Fruit fly (Drosophila melanogaster): ENCODE data around the gene Ubi-p63E.

Ubi-p63E gene

dm6 chr3L:3902491-3903198 is at the start of gene Ubi-p63E:
Gene Ubi-p63E (minus strand): TSS chr3L:3903184.
- no peak for TF ChIP-seq CG8478 (optimal IDR thresholded peaks at IDR 0.05)
- TF ChIP-seq CTCF (optimal IDR thresholded peaks at IDR 0.05), result no peak

dm6 chr3L:3952468-3952867 is 49.5 kb upstream of the Ubi-p63E start, which contains the start of gene CG14984:
Gene CG14984 (minus strand): TSS chr3L:3952550.
- TF ChIP-seq CG8478 (optimal IDR thresholded peaks at IDR 0.05) (no peak), CTCF (optimal IDR thresholded peaks at IDR 0.05) (no peak)

- TF ChIP-seq CTCF (optimal IDR thresholded peaks at IDR 0.05) (no peak), CG8478 (optimal IDR thresholded peaks at IDR 0.05) (no peak)
Measured at dm6 chr3L:3951875-3952274, 48.9 kb upstream of the Ubi-p63E start.

dm6 chr3L:3949205-3949604 is 46.2 kb upstream of the Ubi-p63E start, which contains the start of gene CG14983:
Gene CG14983 (minus strand): TSS chr3L:3949305.
- TF ChIP-seq CG8478 (optimal IDR thresholded peaks at IDR 0.05) (no peak), CTCF (optimal IDR thresholded peaks at IDR 0.05) (no peak)

- TF ChIP-seq CTCF (optimal IDR thresholded peaks at IDR 0.05) (no peak), CG8478 (optimal IDR thresholded peaks at IDR 0.05) (no peak)
Measured at dm6 chr3L:3947301-3947941, 44.4 kb upstream of the Ubi-p63E start, which contains the start of gene CG10853. Gene CG10853 (plus strand): TSS chr3L:3947891.

- TF ChIP-seq CG8478 (optimal IDR thresholded peaks at IDR 0.05) (no peak), CTCF (optimal IDR thresholded peaks at IDR 0.05) (no peak)
Measured at dm6 chr3L:3942241-3943028, 39.5 kb upstream of the Ubi-p63E start, which contains the start of the genes CG10863 and CG14982. Gene CG10863 (minus strand): TSS chr3L:3942465. Gene CG14982 (plus strand): TSS chr3L:3942710.

- TF ChIP-seq CG8478 (optimal IDR thresholded peaks at IDR 0.05), result no peak
- no peak for TF ChIP-seq CTCF (optimal IDR thresholded peaks at IDR 0.05)
Measured at dm6 chr3L:3940075-3940819, 37.3 kb upstream of the Ubi-p63E start, which contains the start of gene CG12766. Gene CG12766 (minus strand): TSS chr3L:3940125.

- TF ChIP-seq CG8478 (optimal IDR thresholded peaks at IDR 0.05) (no peak), CTCF (optimal IDR thresholded peaks at IDR 0.05) (no peak)
Measured at dm6 chr3L:3937806-3938205, 34.8 kb upstream of the Ubi-p63E start, which contains the start of gene CG10866. Gene CG10866 (minus strand): TSS chr3L:3937992.

dm6 chr3L:3935567-3936207 is 32.7 kb upstream of the Ubi-p63E start, which contains the start of gene Eip63F-1:
Gene Eip63F-1 (minus strand): TSS chr3L:3935617.
- TF ChIP-seq CG8478 (optimal IDR thresholded peaks at IDR 0.05) (no peak), CTCF (optimal IDR thresholded peaks at IDR 0.05) (no peak)

dm6 chr3L:3934110-3934509 is 31.1 kb upstream of the Ubi-p63E start:
- TF ChIP-seq CG8478 (optimal IDR thresholded peaks at IDR 0.05), result no peak
- no peak for TF ChIP-seq CTCF (optimal IDR thresholded peaks at IDR 0.05)

dm6 chr3L:3933599-3933998 is 30.6 kb upstream of the Ubi-p63E start:
- TF ChIP-seq CTCF (optimal IDR thresholded peaks at IDR 0.05) (no peak), CG8478 (optimal IDR thresholded peaks at IDR 0.05) (no peak)

- TF ChIP-seq CTCF (optimal IDR thresholded peaks at IDR 0.05) (no peak), CG8478 (optimal IDR thresholded peaks at IDR 0.05) (no peak)
Measured at dm6 chr3L:3932742-3933289, 29.8 kb upstream of the Ubi-p63E start.

dm6 chr3L:3931778-3932177 is 28.8 kb upstream of the Ubi-p63E start:
- TF ChIP-seq CTCF (optimal IDR thresholded peaks at IDR 0.05) (no peak), CG8478 (optimal IDR thresholded peaks at IDR 0.05) (no peak)

- no peak for TF ChIP-seq CTCF (optimal IDR thresholded peaks at IDR 0.05)
- TF ChIP-seq CG8478 (optimal IDR thresholded peaks at IDR 0.05), result no peak
Measured at dm6 chr3L:3930930-3931329, 27.9 kb upstream of the Ubi-p63E start.
